Fruit fly (Drosophila melanogaster): ENCODE data around the gene Osi10b.
A peak's percentile ranks its signal among the peaks of the same experiment; 100 is the strongest.

Gene Osi10b

DNA sequence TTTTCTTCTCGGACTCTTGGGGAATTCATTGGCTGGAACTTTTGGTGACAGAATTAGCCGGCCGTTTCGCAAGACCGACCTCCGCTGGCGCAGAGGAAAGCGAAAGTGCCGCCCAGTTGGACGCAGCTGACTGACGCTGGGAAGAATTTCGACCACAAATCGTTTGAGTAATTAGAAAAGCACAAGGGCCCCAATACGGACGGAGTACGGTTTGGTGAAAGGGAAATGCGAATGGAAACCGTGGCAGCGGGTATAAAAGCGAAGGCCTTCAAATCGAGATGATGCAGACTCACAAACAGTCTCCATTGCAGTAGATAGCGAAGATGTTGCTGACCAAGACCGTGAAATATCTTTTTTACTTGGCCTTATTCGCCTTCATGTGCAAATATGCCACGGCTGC, 39.0 kb downstream of the Osi10b start, which contains the start of gene Osi16:
Osi16 (plus strand) TSS at position 301 of the 400 bp plus-strand sequence.
- TF ChIP-seq jim (GFP tag; optimal IDR thresholded peaks at IDR 0.05) (no peak), dl (GFP tag; optimal IDR thresholded peaks at IDR 0.05; ENCODE audit: insufficient read depth in 1 of 2, partially characterized antibody in 2 of 2) (no peak), psq (GFP tag; optimal IDR thresholded peaks at IDR 0.05) (no peak), Hnf4 (GFP tag; optimal IDR thresholded peaks at IDR 0.05) (no peak)

DNA sequence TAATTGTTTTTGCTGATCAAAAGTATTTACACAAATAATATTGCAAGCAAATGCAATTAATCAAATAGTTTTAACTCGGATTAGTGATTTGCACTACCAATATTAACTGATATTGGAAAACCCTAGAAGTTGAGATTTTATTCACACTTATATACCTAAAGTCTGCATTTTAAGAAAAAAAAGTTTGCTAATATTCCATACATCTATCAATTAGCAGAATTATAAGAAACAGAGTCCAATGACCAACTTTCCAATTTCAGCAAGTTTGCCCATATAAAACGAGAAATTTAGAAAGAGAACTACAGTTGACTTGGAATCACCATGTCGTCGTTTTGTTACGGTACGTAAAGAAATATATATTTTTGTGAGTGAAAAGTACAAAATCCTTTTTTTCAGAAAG, 40.6 kb downstream of the Osi10b start, which contains the start of gene CG46026:
CG46026 (plus strand) TSS at position 301 of the 400 bp plus-strand sequence.
- TF ChIP-seq Dif (GFP tag; optimal IDR thresholded peaks at IDR 0.05; ENCODE audit: partially characterized antibody) (no peak), Sp1 (GFP tag; optimal IDR thresholded peaks at IDR 0.05) (no peak), woc (GFP tag; optimal IDR thresholded peaks at IDR 0.05) (no peak), OdsH (GFP tag; optimal IDR thresholded peaks at IDR 0.05) (no peak), h (GFP tag; optimal IDR thresholded peaks at IDR 0.05) (no peak), jim (GFP tag; optimal IDR thresholded peaks at IDR 0.05) (no peak), pan (optimal IDR thresholded peaks at IDR 0.05) (no peak), HLH106 (tag; optimal IDR thresholded peaks at IDR 0.05) (no peak), psq (GFP tag; optimal IDR thresholded peaks at IDR 0.05) (no peak), dsf (GFP tag; optimal IDR thresholded peaks at IDR 0.05; ENCODE audit: borderline replicate concordance) (no peak), sv (GFP tag; optimal IDR thresholded peaks at IDR 0.05) (no peak), CG9705 (GFP tag; optimal IDR thresholded peaks at IDR 0.05) (no peak), ey (GFP tag; optimal IDR thresholded peaks at IDR 0.05) (no peak), tai (GFP tag; optimal IDR thresholded peaks at IDR 0.05) (no peak), Vsx2 (GFP tag; optimal IDR thresholded peaks at IDR 0.05; ENCODE audit: partially characterized antibody) (no peak), foxo (GFP tag; optimal IDR thresholded peaks at IDR 0.05) (no peak), Jra (GFP tag; optimal IDR thresholded peaks at IDR 0.05) (no peak)

DNA sequence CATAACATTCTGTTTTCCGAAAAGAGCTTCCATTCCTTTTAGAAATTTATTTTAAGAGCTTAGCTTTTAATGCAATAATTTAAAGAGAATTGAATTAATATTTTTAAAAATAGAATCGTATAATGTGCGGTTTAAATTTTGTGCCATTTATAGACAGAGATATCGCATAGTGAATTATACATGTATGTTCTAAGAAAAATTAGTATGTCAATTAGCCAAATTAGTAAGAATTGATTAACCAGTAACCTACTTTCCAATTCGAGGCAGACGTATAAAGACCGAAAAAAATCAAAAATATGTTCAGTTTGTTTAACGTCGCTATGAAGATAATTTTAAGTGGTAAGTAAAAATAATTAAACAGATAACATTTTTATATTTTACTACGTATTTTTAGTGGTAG, 43.7 kb downstream of the Osi10b start, which contains the start of gene CG31560:
CG31560 (plus strand) TSS at position 301 of the 400 bp plus-strand sequence.
- no peak for TF ChIP-seq tai (GFP tag; optimal IDR thresholded peaks at IDR 0.05)
- TF ChIP-seq dl (GFP tag; optimal IDR thresholded peaks at IDR 0.05; ENCODE audit: insufficient read depth in 1 of 2, partially characterized antibody in 2 of 2), result no peak
- no peak for TF ChIP-seq CG32264 (GFP tag; optimal IDR thresholded peaks at IDR 0.05)
- TF ChIP-seq sage (GFP tag; optimal IDR thresholded peaks at IDR 0.05), result no peak
- TF ChIP-seq OdsH (GFP tag; optimal IDR thresholded peaks at IDR 0.05), result no peak
- TF ChIP-seq woc (GFP tag; optimal IDR thresholded peaks at IDR 0.05), result no peak
- no peak for TF ChIP-seq Vsx2 (GFP tag; optimal IDR thresholded peaks at IDR 0.05; ENCODE audit: partially characterized antibody)
- no peak for TF ChIP-seq usp (GFP tag; optimal IDR thresholded peaks at IDR 0.05)
- TF ChIP-seq lola (GFP tag; optimal IDR thresholded peaks at IDR 0.05), result no peak
- no peak for TF ChIP-seq ey (GFP tag; optimal IDR thresholded peaks at IDR 0.05)
- TF ChIP-seq CrebA (GFP tag; optimal IDR thresholded peaks at IDR 0.05; ENCODE audit: borderline replicate concordance), result no peak
- no peak for TF ChIP-seq dsf (GFP tag; optimal IDR thresholded peaks at IDR 0.05; ENCODE audit: borderline replicate concordance)
- TF ChIP-seq dmrt93B (GFP tag; optimal IDR thresholded peaks at IDR 0.05), result no peak
- TF ChIP-seq brk (GFP tag; optimal IDR thresholded peaks at IDR 0.05), result no peak
- no peak for TF ChIP-seq foxo (GFP tag; optimal IDR thresholded peaks at IDR 0.05)
- TF ChIP-seq Dfd (GFP tag; optimal IDR thresholded peaks at IDR 0.05), result no peak

DNA sequence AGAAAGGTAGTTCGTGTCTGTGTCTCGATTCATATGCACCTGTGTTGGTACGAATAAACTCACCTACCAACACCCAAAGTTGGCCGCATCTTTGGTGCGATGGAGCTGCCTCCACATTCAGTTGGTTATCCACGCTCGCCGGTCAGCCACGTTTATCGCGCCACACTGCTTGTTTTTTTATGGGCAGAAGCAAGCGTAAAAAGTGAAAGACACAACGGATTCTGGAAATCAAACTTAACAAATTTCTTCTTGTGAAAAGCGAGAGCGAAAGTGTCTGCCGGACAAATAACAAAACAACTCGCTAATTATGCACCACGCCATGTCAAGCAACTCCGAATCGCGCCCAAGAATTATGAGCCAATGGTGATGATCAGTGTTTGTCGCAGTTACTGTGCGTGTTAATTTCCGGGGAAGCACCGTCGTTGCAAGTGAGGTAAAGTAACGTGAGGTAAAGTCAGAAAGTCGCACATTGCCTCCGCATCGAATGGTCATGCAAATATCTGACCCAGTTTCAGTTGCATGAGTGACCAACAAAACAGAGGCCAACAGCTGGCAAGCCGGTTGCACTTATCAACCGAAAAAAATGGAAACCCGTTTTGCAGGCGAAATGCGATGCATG, 45.8 kb downstream of the Osi10b start, which contains the start of gene Osi17:
Osi17 (plus strand) TSS at position 132 of the 619 bp plus-strand sequence.
- TF ChIP-seq Hr78 (GFP tag; optimal IDR thresholded peaks at IDR 0.05) (no peak), Hr83 (GFP tag; optimal IDR thresholded peaks at IDR 0.05; ENCODE audit: poor library complexity, severe bottlenecking) (no peak), fru (GFP tag; optimal IDR thresholded peaks at IDR 0.05) (peak; percentile 16), Myc (optimal IDR thresholded peaks at IDR 0.05) (no peak), rgr (GFP tag; optimal IDR thresholded peaks at IDR 0.05) (no peak)

DNA sequence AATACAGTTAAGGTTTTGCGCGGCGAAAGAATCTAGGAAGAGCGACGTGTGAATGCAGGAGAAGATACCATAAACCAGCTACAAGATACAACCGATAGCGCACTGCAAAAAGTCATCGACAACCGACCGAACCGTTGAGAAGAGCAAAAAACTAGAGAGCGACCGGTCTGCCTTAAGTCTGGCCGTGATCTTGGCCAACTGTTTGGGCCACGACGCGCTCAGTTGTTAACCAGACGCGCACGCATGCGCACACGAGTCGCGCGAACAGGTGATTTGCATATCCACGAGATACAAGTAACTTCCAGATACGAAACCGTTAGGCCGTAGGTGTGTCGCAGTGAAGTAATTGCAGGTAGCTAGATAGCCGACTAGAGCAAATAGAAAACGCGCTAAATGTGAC, 49.1 kb downstream of the Osi10b start:
- TF ChIP-seq dl (GFP tag; optimal IDR thresholded peaks at IDR 0.05; ENCODE audit: insufficient read depth in 1 of 2, partially characterized antibody in 2 of 2), result no peak
- TF ChIP-seq Hr83 (GFP tag; optimal IDR thresholded peaks at IDR 0.05; ENCODE audit: poor library complexity, severe bottlenecking), result no peak
- TF ChIP-seq jim (GFP tag; optimal IDR thresholded peaks at IDR 0.05), result no peak
- TF ChIP-seq CG32264 (GFP tag; optimal IDR thresholded peaks at IDR 0.05), result no peak
- no peak for TF ChIP-seq psq (GFP tag; optimal IDR thresholded peaks at IDR 0.05)
- TF ChIP-seq rgr (GFP tag; optimal IDR thresholded peaks at IDR 0.05), result no peak
- no peak for TF ChIP-seq Abd-B (GFP tag; optimal IDR thresholded peaks at IDR 0.05)
- TF ChIP-seq Mio (GFP tag; optimal IDR thresholded peaks at IDR 0.05), result no peak
- TF ChIP-seq N (GFP tag; optimal IDR thresholded peaks at IDR 0.05), result no peak
- no peak for TF ChIP-seq foxo (GFP tag; optimal IDR thresholded peaks at IDR 0.05)
- TF ChIP-seq Dfd (GFP tag; optimal IDR thresholded peaks at IDR 0.05), result no peak
